Worm (Caenorhabditis elegans) whole organism, midembryonic: ENCODE measurements around the gene hex-3.

Experiments
- flt-1 ChIP-seq: fragments of 200-800 bp; sonication (Bioruptor generic); IDR thresholded peaks from 2 replicates; pipeline ENCODE4 v1.3.6; 2022; ENCODE audit warnings: missing genetic modification characterization, missing compliant biosample characterization
- ztf-23 ChIP-seq: fragments of 200-800 bp; sonication (Bioruptor generic); IDR thresholded peaks from 2 replicates; pipeline ENCODE4 v1.3.6; 2022; ENCODE audit warnings: missing genetic modification reagents, missing genetic modification characterization, missing compliant biosample characterization

- TF ChIP-seq flt-1 (GFP tag; lab: Robert Waterston, UW) (no peak), ztf-23 (no peak)
Measured at ce11 chrIII:10824206-10824605, 24.8 kb upstream of the hex-3 start.
